Worm (Caenorhabditis elegans) whole organism, mixed stage, embryonic: ENCODE results near the gene C33F10.12.

Experiments
- M03D4.4 ChIP-seq: sonication (generic microtip); optimal IDR thresholded peaks from 2 replicates; lab custom pipeline; 2017; ENCODE audit warnings: mild to moderate bottlenecking, missing genetic modification characterization, missing compliant biosample characterization
- bed-3 ChIP-seq: fragments of 200-800 bp; sonication (Bioruptor generic); optimal IDR thresholded peaks from 3 replicates; lab custom pipeline; 2018; ENCODE audit warnings: mild to moderate bottlenecking, missing genetic modification characterization, moderate library complexity, missing compliant biosample characterization
- blmp-1 ChIP-seq: fragments of 150-350 bp; optimal IDR thresholded peaks from 2 replicates; lab custom pipeline; 2014; ENCODE audit warnings: missing biosample characterization, missing genetic modification characterization
- ceh-39 ChIP-seq: fragments of 150-350 bp; optimal IDR thresholded peaks from 2 replicates; lab custom pipeline; 2014; ENCODE audit warnings: missing biosample characterization, missing genetic modification characterization
- ceh-43 ChIP-seq: fragments of 200-800 bp; sonication (Bioruptor generic); optimal IDR thresholded peaks from 2 replicates; lab custom pipeline; 2018; ENCODE audit warnings: mild to moderate bottlenecking, missing genetic modification characterization, moderate library complexity, missing compliant biosample characterization
- ceh-83 ChIP-seq: fragments of 200-800 bp; sonication (Bioruptor generic); optimal IDR thresholded peaks from 2 replicates; lab custom pipeline; 2018; ENCODE audit warnings: mild to moderate bottlenecking, missing genetic modification characterization, missing compliant biosample characterization
- ces-1 ChIP-seq: fragments of 150-350 bp; optimal IDR thresholded peaks from 2 replicates; lab custom pipeline; 2014; ENCODE audit warnings: missing biosample characterization, missing genetic modification reagents, missing genetic modification characterization
- cnd-1 ChIP-seq: fragments of 200-800 bp; sonication (Bioruptor generic); optimal IDR thresholded peaks from 2 replicates; lab custom pipeline; 2018; ENCODE audit warnings: mild to moderate bottlenecking, missing genetic modification characterization, missing compliant biosample characterization
- drap-1 ChIP-seq: fragments of 200-800 bp; sonication (Bioruptor generic); optimal IDR thresholded peaks from 3 replicates; lab custom pipeline; 2018; ENCODE audit warnings: mild to moderate bottlenecking, missing genetic modification characterization, missing compliant biosample characterization
- elt-1 ChIP-seq: sonication (generic microtip); optimal IDR thresholded peaks from 2 replicates; lab custom pipeline; 2017; ENCODE audit warnings: missing genetic modification characterization, mild to moderate bottlenecking, missing compliant biosample characterization, antibody characterized with exemption, moderate library complexity, borderline replicate concordance; ENCODE audit not compliant: insufficient read depth
- elt-3 ChIP-seq: fragments of 150-350 bp; optimal IDR thresholded peaks from 2 replicates; lab custom pipeline; 2014; ENCODE audit warnings: missing biosample characterization, missing genetic modification characterization
- flh-1 ChIP-seq: fragments of 200-800 bp; sonication (Bioruptor generic); optimal IDR thresholded peaks from 2 replicates; lab custom pipeline; 2018; ENCODE audit warnings: mild to moderate bottlenecking, missing genetic modification characterization, moderate library complexity, missing compliant biosample characterization
- ham-2 ChIP-seq: fragments of 200-800 bp; sonication (Bioruptor generic); optimal IDR thresholded peaks from 2 replicates; lab custom pipeline; 2018; ENCODE audit warnings: mild to moderate bottlenecking, missing genetic modification characterization, missing compliant biosample characterization
- hlh-1 ChIP-seq: fragments of 150-350 bp; optimal IDR thresholded peaks from 2 replicates; lab custom pipeline; 2014; ENCODE audit warnings: missing biosample characterization, missing genetic modification reagents, missing genetic modification characterization
- lin-13 ChIP-seq: fragments of 150-350 bp; optimal IDR thresholded peaks from 2 replicates; lab custom pipeline; 2014; ENCODE audit warnings: missing biosample characterization, missing genetic modification characterization
- lin-32 ChIP-seq: fragments of 200-800 bp; sonication (Bioruptor generic); optimal IDR thresholded peaks from 2 replicates; lab custom pipeline; 2018; ENCODE audit warnings: mild to moderate bottlenecking, missing genetic modification characterization, missing compliant biosample characterization
- lsy-2 ChIP-seq: fragments of 150-350 bp; optimal IDR thresholded peaks from 2 replicates; lab custom pipeline; 2014; ENCODE audit warnings: missing biosample characterization, missing genetic modification characterization
- mab-5 ChIP-seq: fragments of 150-350 bp; optimal IDR thresholded peaks from 2 replicates; lab custom pipeline; 2014; ENCODE audit warnings: missing biosample characterization, missing genetic modification characterization
- mep-1 ChIP-seq: fragments of 150-350 bp; optimal IDR thresholded peaks from 2 replicates; lab custom pipeline; 2017; ENCODE audit warnings: missing biosample characterization, missing genetic modification reagents, missing genetic modification characterization, inconsistent platforms
- mls-2 ChIP-seq: sonication (generic microtip); optimal IDR thresholded peaks from 2 replicates; lab custom pipeline; 2016; ENCODE audit warnings: mild to moderate bottlenecking, missing genetic modification characterization, moderate library complexity, missing compliant biosample characterization
- nhr-12 ChIP-seq: fragments of 150-350 bp; optimal IDR thresholded peaks from 2 replicates; lab custom pipeline; 2014; ENCODE audit warnings: missing biosample characterization, missing genetic modification characterization
- nhr-2 ChIP-seq: fragments of 150-350 bp; optimal IDR thresholded peaks from 2 replicates; lab custom pipeline; 2014; ENCODE audit warnings: missing biosample characterization, missing genetic modification characterization
- nhr-237 ChIP-seq: fragments of 150-350 bp; optimal IDR thresholded peaks from 2 replicates; lab custom pipeline; 2014; ENCODE audit warnings: missing biosample characterization, missing genetic modification characterization
- nhr-28 ChIP-seq: fragments of 150-350 bp; optimal IDR thresholded peaks from 2 replicates; lab custom pipeline; 2014; ENCODE audit warnings: missing biosample characterization, missing genetic modification characterization
- nhr-76 ChIP-seq: sonication (generic microtip); optimal IDR thresholded peaks from 2 replicates; lab custom pipeline; 2017; ENCODE audit warnings: missing biosample characterization, missing genetic modification characterization
- pha-4 ChIP-seq: fragments of 150-350 bp; optimal IDR thresholded peaks from 2 replicates; lab custom pipeline; 2018; ENCODE audit warnings: missing biosample characterization, missing genetic modification reagents, missing genetic modification characterization
- sem-2 ChIP-seq: fragments of 200-800 bp; sonication (Bioruptor generic); optimal IDR thresholded peaks from 2 replicates; lab custom pipeline; 2018; ENCODE audit warnings: mild to moderate bottlenecking, missing genetic modification characterization, missing compliant biosample characterization
- snpc-4 ChIP-seq: fragments of 150-350 bp; optimal IDR thresholded peaks from 2 replicates; lab custom pipeline; 2014; ENCODE audit warnings: missing biosample characterization, missing genetic modification characterization
- sptf-1 ChIP-seq: sonication (generic microtip); optimal IDR thresholded peaks from 2 replicates; lab custom pipeline; 2017; ENCODE audit warnings: mild to moderate bottlenecking, missing genetic modification characterization, moderate library complexity, missing compliant biosample characterization
- tbx-8 ChIP-seq: fragments of 200-800 bp; sonication (Bioruptor generic); optimal IDR thresholded peaks from 2 replicates; lab custom pipeline; 2018; ENCODE audit warnings: mild to moderate bottlenecking, missing genetic modification characterization, moderate library complexity, missing compliant biosample characterization
- unc-120 ChIP-seq: sonication (generic microtip); optimal IDR thresholded peaks from 2 replicates; lab custom pipeline; 2017; ENCODE audit warnings: missing genetic modification characterization, missing compliant biosample characterization; ENCODE audit not compliant: poor library complexity, severe bottlenecking
- unc-39 ChIP-seq: fragments of 150-350 bp; optimal IDR thresholded peaks from 2 replicates; lab custom pipeline; 2014; ENCODE audit warnings: missing biosample characterization, missing genetic modification characterization
- unc-62 ChIP-seq: fragments of 150-350 bp; optimal IDR thresholded peaks from 2 replicates; lab custom pipeline; 2014; ENCODE audit warnings: missing biosample characterization, missing genetic modification reagents, missing genetic modification characterization
- zip-8 ChIP-seq: fragments of 150-350 bp; optimal IDR thresholded peaks from 2 replicates; lab custom pipeline; 2014; ENCODE audit warnings: missing biosample characterization, missing genetic modification characterization
- ztf-11 ChIP-seq: fragments of 150-350 bp; optimal IDR thresholded peaks from 2 replicates; lab custom pipeline; 2014; ENCODE audit warnings: missing biosample characterization, missing genetic modification characterization

The C33F10.12 gene

ce11 chrII:4856113-4856512 lies 18.6 kb upstream of the C33F10.12 start:
- TF ChIP-seq ceh-43 (GFP tag; lab: Kevin White, UChicago) (no peak), elt-1 (tag; lab: Kevin White, UChicago) (peak; percentile 65), lsy-2 (tag; lab: Kevin White, UChicago) (no peak)

ce11 chrII:4855489-4855888 lies 17.9 kb upstream of the C33F10.12 start:
- TF ChIP-seq drap-1 (no peak), lin-13 (no peak), unc-120 (peak; percentile 5)

- no peak for TF ChIP-seq flh-1 (GFP tag; lab: Kevin White, UChicago)
- TF ChIP-seq ceh-43 (GFP tag; lab: Kevin White, UChicago): no peak
- TF ChIP-seq blmp-1 (tag; lab: Kevin White, UChicago): no peak
- no peak for TF ChIP-seq drap-1
- TF ChIP-seq bed-3 (GFP tag; lab: Kevin White, UChicago): no peak
- no peak for TF ChIP-seq nhr-28 (tag; lab: Kevin White, UChicago)
- TF ChIP-seq mab-5 (tag; lab: Kevin White, UChicago): no peak
- TF ChIP-seq lsy-2 (tag; lab: Kevin White, UChicago): no peak
- no peak for TF ChIP-seq hlh-1
- no peak for TF ChIP-seq nhr-12 (tag; lab: Kevin White, UChicago)
- TF ChIP-seq elt-1 (tag; lab: Kevin White, UChicago): no peak
- TF ChIP-seq, all 35 proteins: peak for 0
Measured at ce11 chrII:4854761-4855160, 17.2 kb upstream of the C33F10.12 start.

ce11 chrII:4851594-4852106 lies 14.1 kb upstream of the C33F10.12 start, which contains the start of gene dnj-9:
dnj-9 (plus strand) TSS chrII:4852056.
- TF ChIP-seq lin-32: no peak
- no peak for TF ChIP-seq unc-120
- peak; percentile 95 for TF ChIP-seq lin-13
- TF ChIP-seq snpc-4: no peak
- peak; percentile 34 for TF ChIP-seq flh-1 (GFP tag; lab: Kevin White, UChicago)
- TF ChIP-seq sem-2 (GFP tag; lab: Kevin White, UChicago): no peak
- peak; percentile 91 for TF ChIP-seq mep-1 (tag; lab: Kevin White, UChicago)
- TF ChIP-seq drap-1: peak; percentile 13
- no peak for TF ChIP-seq nhr-2
- peak; percentile 58 for TF ChIP-seq mab-5 (tag; lab: Kevin White, UChicago)
- TF ChIP-seq ceh-43 (GFP tag; lab: Kevin White, UChicago): peak; percentile 59
- peak; percentile 82 for TF ChIP-seq lsy-2 (tag; lab: Kevin White, UChicago)
- peak; percentile 87 for TF ChIP-seq sptf-1 (tag; lab: Kevin White, UChicago)
- no peak for TF ChIP-seq nhr-12 (tag; lab: Kevin White, UChicago)
- TF ChIP-seq ham-2 (GFP tag; lab: Kevin White, UChicago): no peak
- peak; percentile 87 for TF ChIP-seq nhr-237 (tag; lab: Kevin White, UChicago)
- TF ChIP-seq zip-8 (tag; lab: Kevin White, UChicago): no peak
- peak; percentile 15 for TF ChIP-seq blmp-1 (tag; lab: Kevin White, UChicago)
- peak; percentile 9 for TF ChIP-seq ztf-11 (tag; lab: Kevin White, UChicago)
- TF ChIP-seq elt-1 (tag; lab: Kevin White, UChicago): no peak
- peak; percentile 62 for TF ChIP-seq cnd-1 (tag; lab: Kevin White, UChicago)
- peak; percentile 58 for TF ChIP-seq mls-2
- peak; percentile 77 for TF ChIP-seq hlh-1
- TF ChIP-seq elt-3 (tag; lab: Kevin White, UChicago): peak; percentile 17
- TF ChIP-seq tbx-8 (GFP tag; lab: Kevin White, UChicago): no peak
- peak; percentile 60 for TF ChIP-seq ceh-39 (tag; lab: Kevin White, UChicago)
- TF ChIP-seq unc-62 (GFP tag; lab: Kevin White, UChicago): peak; percentile 31
- TF ChIP-seq bed-3 (GFP tag; lab: Kevin White, UChicago): peak; percentile 34
- TF ChIP-seq unc-39 (tag; lab: Kevin White, UChicago): no peak
- TF ChIP-seq ces-1 (GFP tag; lab: Kevin White, UChicago): peak; percentile 59
- peak; percentile 79 for TF ChIP-seq M03D4.4 (tag; lab: Kevin White, UChicago)
- TF ChIP-seq pha-4 (tag; lab: Kevin White, UChicago): peak; percentile 70
- TF ChIP-seq nhr-28 (tag; lab: Kevin White, UChicago): no peak
- peak; percentile 59 for TF ChIP-seq ceh-83 (GFP tag; lab: Kevin White, UChicago)
- TF ChIP-seq nhr-76 (tag; lab: Kevin White, UChicago): no peak
